Fruit fly (Drosophila melanogaster): Measurements from ENCODE around the gene mRpL47.

mRpL47 gene

dm6 chr3R:9551013-9551658, 35.4 kb upstream of the mRpL47 start (continued):
- peak; percentile 16 for TF ChIP-seq zfh2 (GFP tag; optimal IDR thresholded peaks at IDR 0.05)
- TF ChIP-seq CG6654 (GFP tag; optimal IDR thresholded peaks at IDR 0.05), result peak; percentile 5
- TF ChIP-seq lilli (GFP tag; optimal IDR thresholded peaks at IDR 0.05), result peak; percentile 25
- no peak for TF ChIP-seq Oaz (GFP tag; IDR thresholded peaks at IDR 0.05)
- TF ChIP-seq HmgD (GFP tag; optimal IDR thresholded peaks at IDR 0.05), result peak; percentile 83
- peak; percentile 53 for TF ChIP-seq CG8924 (tag; optimal IDR thresholded peaks at IDR 0.05)
- peak; percentile 51 for TF ChIP-seq sd (tag; optimal IDR thresholded peaks at IDR 0.05)
- TF ChIP-seq Vsx1 (GFP tag; optimal IDR thresholded peaks at IDR 0.05), result peak; percentile 24
- no peak for TF ChIP-seq CG10431 (GFP tag; optimal IDR thresholded peaks at IDR 0.05)
- peak; percentile 3 for TF ChIP-seq CG4617 (GFP tag; optimal IDR thresholded peaks at IDR 0.05; ENCODE audit: borderline replicate concordance)
- peak; percentile 32 for TF ChIP-seq disco-r (GFP tag; optimal IDR thresholded peaks at IDR 0.05)
- TF ChIP-seq Sox102F (GFP tag; optimal IDR thresholded peaks at IDR 0.05), result no peak
- TF ChIP-seq ATbp (GFP tag; optimal IDR thresholded peaks at IDR 0.05), result peak; percentile 24
- TF ChIP-seq CG11723 (GFP tag; optimal IDR thresholded peaks at IDR 0.05), result peak; percentile 32
- TF ChIP-seq CG4328 (GFP tag; optimal IDR thresholded peaks at IDR 0.05), result peak; percentile 56
- peak; percentile 91 for TF ChIP-seq Med (GFP tag)
- peak; percentile 76 for TF ChIP-seq chn (GFP tag; optimal IDR thresholded peaks at IDR 0.05)
- TF ChIP-seq schlank (tag; optimal IDR thresholded peaks at IDR 0.05), result peak; percentile 44
- peak; percentile 52 for TF ChIP-seq CG6254 (GFP tag; optimal IDR thresholded peaks at IDR 0.05)
- peak; percentile 32 for TF ChIP-seq CG8089 (GFP tag; optimal IDR thresholded peaks at IDR 0.05)
- peak; percentile 23 for TF ChIP-seq CG9437 (GFP tag; optimal IDR thresholded peaks at IDR 0.05)
- no peak for TF ChIP-seq cad (GFP tag; optimal IDR thresholded peaks at IDR 0.05)
- no peak for TF ChIP-seq E2f1 (GFP tag; IDR thresholded peaks at IDR 0.05)
- TF ChIP-seq Bdp1 (GFP tag; optimal IDR thresholded peaks at IDR 0.05), result peak; percentile 27
- TF ChIP-seq pb (GFP tag; optimal IDR thresholded peaks at IDR 0.05), result peak; percentile 38
- peak; percentile 68 for TF ChIP-seq CrebB (tag; optimal IDR thresholded peaks at IDR 0.05)
- peak; percentile 62 for TF ChIP-seq scrt (GFP tag; optimal IDR thresholded peaks at IDR 0.05)
- TF ChIP-seq bigmax (GFP tag; optimal IDR thresholded peaks at IDR 0.05), result peak; percentile 48
- TF ChIP-seq Hmx (GFP tag; optimal IDR thresholded peaks at IDR 0.05), result no peak
- TF ChIP-seq CG2875 (GFP tag; optimal IDR thresholded peaks at IDR 0.05), result peak; percentile 55
- peak; percentile 9 for TF ChIP-seq repo (GFP tag; optimal IDR thresholded peaks at IDR 0.05)
- peak; percentile 68 for TF ChIP-seq odd (GFP tag; optimal IDR thresholded peaks at IDR 0.05)
- no peak for TF ChIP-seq tup (GFP tag; optimal IDR thresholded peaks at IDR 0.05)
- no peak for TF ChIP-seq so (GFP tag; IDR thresholded peaks at IDR 0.05)
- peak; percentile 79 for TF ChIP-seq kni (GFP tag; optimal IDR thresholded peaks at IDR 0.05)
- TF ChIP-seq CG7556 (GFP tag; optimal IDR thresholded peaks at IDR 0.05), result peak; percentile 31
- no peak for TF ChIP-seq CG17328 (GFP tag; IDR thresholded peaks at IDR 0.05)
- peak; percentile 85 for TF ChIP-seq sens (GFP tag)
- TF ChIP-seq Hr78 (GFP tag; optimal IDR thresholded peaks at IDR 0.05), result peak in 1 of 2 experiments; percentile 99
- TF ChIP-seq CG17802 (tag; optimal IDR thresholded peaks at IDR 0.05), result no peak
- peak; percentile 59 for TF ChIP-seq D (optimal IDR thresholded peaks at IDR 0.05)
- peak; percentile 8 for TF ChIP-seq D (GFP tag; optimal IDR thresholded peaks at IDR 0.05)
- TF ChIP-seq CG4854 (GFP tag; optimal IDR thresholded peaks at IDR 0.05), result no peak
- TF ChIP-seq YL-1 (GFP tag; optimal IDR thresholded peaks at IDR 0.05), result peak; percentile 60
- peak; percentile 70 for TF ChIP-seq HHEX (GFP tag; optimal IDR thresholded peaks at IDR 0.05)
- peak; percentile 11 for TF ChIP-seq CG8281 (tag; optimal IDR thresholded peaks at IDR 0.05)
- TF ChIP-seq CTCF (GFP tag; optimal IDR thresholded peaks at IDR 0.05), result peak; percentile 13
- peak; percentile 18 for TF ChIP-seq CG4282 (GFP tag; optimal IDR thresholded peaks at IDR 0.05)
- TF ChIP-seq MESR4 (GFP tag; optimal IDR thresholded peaks at IDR 0.05), result peak; percentile 96
- TF ChIP-seq Hr51 (GFP tag; optimal IDR thresholded peaks at IDR 0.05), result peak in 1 of 2 experiments; percentile 17
